Worm (Caenorhabditis elegans) whole organism, young adult: Measurements from ENCODE around the gene R09E12.9.

Source experiments
- aptf-3 ChIP-seq: fragments of 200-800 bp; sonication (Bioruptor generic); IDR thresholded peaks from 2 replicates; pipeline ENCODE4 v1.3.6; 2022; ENCODE audit warnings: missing genetic modification characterization, missing compliant biosample characterization
- him-1 ChIP-seq: sonication (generic microtip); optimal IDR thresholded peaks from 2 replicates; lab custom pipeline; 2016; ENCODE audit warnings: missing genotype, missing genetic modification reagents, missing genetic modification characterization, missing compliant biosample characterization

- no peak for TF ChIP-seq aptf-3
- TF ChIP-seq him-1 (tag; lab: Kevin White, UChicago): no peak
Measured at ce11 chrV:778339-778738, 939 bp downstream of the R09E12.9 start, which contains the start of gene srbc-59.
